Fruit fly (Drosophila melanogaster) whole organism, wandering third instar larva: ENCODE results near the gene Elba1.

ENCODE experiments used
- dl ChIP-seq, 2 experiments: fragments of 175-275, 200-275 bp in 1 of 2; fragments of 200-275 bp in 1 of 2; sonication (Bioruptor generic); optimal IDR thresholded peaks; lab custom pipeline; 2018; ENCODE audit warnings: mild to moderate bottlenecking in 2 of 2, missing biosample characterization in 2 of 2, missing genetic modification characterization in 2 of 2, moderate library complexity in 2 of 2; ENCODE audit not compliant: partially characterized antibody in 2 of 2, insufficient read depth in 1 of 2

Gene Elba1

DNA sequence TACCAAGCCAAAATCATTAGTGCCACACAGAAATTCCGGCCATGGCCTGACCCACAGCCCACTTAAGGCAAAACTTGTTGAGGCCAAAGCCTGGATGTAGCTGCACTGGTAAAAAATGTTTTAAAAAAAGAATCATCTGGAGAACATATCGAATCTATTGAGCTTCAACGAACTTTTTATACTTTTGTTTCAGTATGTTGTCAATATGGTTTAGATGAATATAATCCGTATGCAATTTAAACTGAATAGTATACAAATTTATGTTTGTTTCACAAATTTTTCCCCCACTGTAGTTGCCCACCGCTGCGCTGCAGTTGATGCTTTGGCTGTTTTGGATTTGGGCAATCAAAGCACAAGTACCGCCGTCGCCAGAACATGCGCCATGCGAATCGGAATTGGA lies 48.9 kb downstream of the Elba1 start (continued):
- TF ChIP-seq dl (GFP tag; optimal IDR thresholded peaks at IDR 0.05; lab: Kevin White, UChicago; ENCODE audit: insufficient read depth in 1 of 2, partially characterized antibody in 2 of 2) = no peak
